Worm (Caenorhabditis elegans) whole organism, early embryonic: ENCODE results near the gene F40C5.2.

Experiments used
- B0310.2 ChIP-seq: sonication (generic microtip); optimal IDR thresholded peaks from 2 replicates; lab custom pipeline; 2016; ENCODE audit warnings: mild to moderate bottlenecking, missing genetic modification characterization, missing compliant biosample characterization
- F13C5.2 ChIP-seq: sonication (generic microtip); optimal IDR thresholded peaks from 2 replicates; lab custom pipeline; 2017; ENCODE audit warnings: mild to moderate bottlenecking, missing genetic modification characterization, inconsistent platforms, missing compliant biosample characterization
- ama-1 ChIP-seq: fragments of 150-350 bp; optimal IDR thresholded peaks from 2 replicates; lab custom pipeline; 2014
- ceh-36 ChIP-seq: sonication (generic microtip); optimal IDR thresholded peaks from 2 replicates; lab custom pipeline; 2016; ENCODE audit warnings: missing genetic modification characterization, inconsistent platforms, missing compliant biosample characterization
- flt-1 ChIP-seq: fragments of 200-800 bp; sonication (Bioruptor generic); IDR thresholded peaks from 2 replicates; pipeline ENCODE4 v1.3.6; 2022; ENCODE audit warnings: missing genetic modification characterization, missing compliant biosample characterization
- hmbx-1 ChIP-seq: sonication (generic microtip); optimal IDR thresholded peaks from 2 replicates; lab custom pipeline; 2016; ENCODE audit warnings: mild to moderate bottlenecking, missing genetic modification characterization, missing compliant biosample characterization
- hmg-4 ChIP-seq: fragments of 200-800 bp; sonication (Bioruptor generic); optimal IDR thresholded peaks from 2 replicates; lab custom pipeline; 2018; ENCODE audit warnings: mild to moderate bottlenecking, missing genetic modification characterization, missing compliant biosample characterization
- hnd-1 ChIP-seq: sonication (generic microtip); optimal IDR thresholded peaks from 2 replicates; lab custom pipeline; 2016; ENCODE audit warnings: missing genetic modification characterization, missing compliant biosample characterization
- pes-1 ChIP-seq: fragments of 200-800 bp; sonication (Bioruptor generic); IDR thresholded peaks from 2 replicates; pipeline ENCODE4 v1.3.6; 2022; ENCODE audit warnings: missing genetic modification reagents, missing genetic modification characterization, missing compliant biosample characterization
- scrt-1 ChIP-seq: fragments of 200-800 bp; sonication (Bioruptor generic); IDR thresholded peaks from 2 replicates; pipeline ENCODE4 v1.3.6; 2022; ENCODE audit warnings: missing genetic modification characterization, missing compliant biosample characterization
- tbx-11 ChIP-seq: fragments of 200-800 bp; sonication (Bioruptor generic); IDR thresholded peaks from 2 replicates; pipeline ENCODE4 v1.3.6; 2022; ENCODE audit warnings: missing genetic modification characterization, missing compliant biosample characterization
- tbx-37 ChIP-seq: fragments of 200-800 bp; sonication (Bioruptor generic); conservative IDR thresholded peaks from 2 replicates; pipeline ENCODE4 v1.3.6; 2022; ENCODE audit warnings: missing genetic modification reagents, missing genetic modification characterization, missing compliant biosample characterization

- TF ChIP-seq tbx-37 (GFP tag; lab: Robert Waterston, UW) (no peak), hmg-4 (GFP tag; lab: Kevin White, UChicago) (peak; percentile 6), hmbx-1 (tag; lab: Kevin White, UChicago) (no peak), ama-1 (lab: Kevin White, UChicago) (no peak), hnd-1 (tag; lab: Kevin White, UChicago) (no peak), B0310.2 (tag; lab: Kevin White, UChicago) (no peak), flt-1 (no peak), scrt-1 (no peak), pes-1 (GFP tag; lab: Robert Waterston, UW) (no peak), F13C5.2 (tag; lab: Kevin White, UChicago) (no peak), ceh-36 (no peak), tbx-11 (GFP tag; lab: Robert Waterston, UW) (no peak)
Observed at ce11 chrV:3586014-3586689, 15.4 kb downstream of the F40C5.2 start, which contains the start of the genes rpl-11.1 and T22F3.2.
